Fruit fly (Drosophila melanogaster) whole organism, pupa: ENCODE measurements around the gene p24-1.

ENCODE experiments used
- CG10348 ChIP-seq: fragments of 200-800 bp; sonication (Bioruptor generic); IDR thresholded peaks from 2 replicates; pipeline ENCODE4 v1.3.6; 2022; ENCODE audit warnings: missing biosample characterization, missing genetic modification characterization
- CG4496 ChIP-seq: fragments of 200-800 bp; sonication (Bioruptor generic); IDR thresholded peaks from 3 replicates; pipeline ENCODE4 v1.3.6; 2022; ENCODE audit warnings: missing biosample characterization, missing genetic modification characterization
- Pif1A ChIP-seq: fragments of 200-800 bp; sonication (Bioruptor generic); optimal IDR thresholded peaks from 3 replicates; lab custom pipeline; 2016; ENCODE audit warnings: missing biosample characterization, missing genetic modification characterization
- Pif1B ChIP-seq: fragments of 200-800 bp; sonication (Bioruptor generic); optimal IDR thresholded peaks from 3 replicates; lab custom pipeline; 2016; ENCODE audit warnings: missing biosample characterization, missing genetic modification characterization
- fd96Ca ChIP-seq: fragments of 200-800 bp; sonication (Bioruptor generic); IDR thresholded peaks from 3 replicates; pipeline ENCODE4 v1.3.6; 2022; ENCODE audit warnings: missing biosample characterization, missing genetic modification characterization

DNA sequence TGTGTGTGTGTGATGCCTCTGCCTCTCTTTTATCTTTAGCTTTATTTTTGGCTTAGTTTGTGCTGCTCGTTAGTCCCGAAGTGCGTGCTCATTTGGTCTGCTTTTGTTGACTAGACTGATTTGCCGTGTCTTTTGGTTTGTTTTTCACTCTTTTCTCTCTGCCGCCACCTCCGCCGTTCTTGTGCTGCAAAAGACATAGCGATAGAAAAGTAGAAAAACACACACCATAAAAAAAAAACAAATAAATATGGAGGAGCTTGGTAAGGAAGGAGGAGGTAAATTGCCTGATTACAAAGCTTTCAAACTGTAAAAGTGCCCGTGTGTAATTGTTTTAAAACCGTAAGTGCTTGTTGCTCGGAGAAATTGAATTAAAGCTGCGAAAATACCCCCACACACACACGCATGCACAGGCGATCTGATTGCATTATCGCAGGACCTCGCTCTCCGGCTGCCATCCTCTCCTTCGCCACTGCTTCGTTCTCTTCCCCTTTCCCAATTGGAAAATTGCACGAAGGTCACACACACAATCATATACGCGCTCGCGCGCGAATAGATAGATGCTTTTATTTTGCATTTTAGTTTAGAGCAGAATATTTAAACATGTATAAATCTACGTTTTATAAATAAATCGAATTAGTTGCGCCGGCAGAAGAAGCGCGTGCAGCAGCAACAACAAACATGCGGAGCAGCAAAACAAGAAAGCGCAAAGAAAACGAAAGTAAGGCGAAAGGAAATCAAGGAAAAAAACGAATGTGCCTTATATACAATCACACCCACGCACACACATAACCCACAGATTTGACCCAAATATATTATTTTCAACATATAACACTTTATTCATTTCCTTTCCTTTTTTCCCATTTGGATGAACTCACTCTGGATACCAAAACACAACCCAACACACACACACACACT lies 36.7 kb downstream of the p24-1 start:
- TF ChIP-seq fd96Ca (GFP tag; lab: Robert Waterston, UW) (no peak), Pif1A (GFP tag; lab: Kevin White, UChicago) (no peak), CG10348 (no peak), Pif1B (GFP tag; lab: Kevin White, UChicago) (no peak), CG4496 (GFP tag; lab: Robert Waterston, UW) (peak; percentile 33; the same call in 1 of the 3 replicates)
